Worm (Caenorhabditis elegans): Measurements from ENCODE around the gene F52B11.2.

DNA sequence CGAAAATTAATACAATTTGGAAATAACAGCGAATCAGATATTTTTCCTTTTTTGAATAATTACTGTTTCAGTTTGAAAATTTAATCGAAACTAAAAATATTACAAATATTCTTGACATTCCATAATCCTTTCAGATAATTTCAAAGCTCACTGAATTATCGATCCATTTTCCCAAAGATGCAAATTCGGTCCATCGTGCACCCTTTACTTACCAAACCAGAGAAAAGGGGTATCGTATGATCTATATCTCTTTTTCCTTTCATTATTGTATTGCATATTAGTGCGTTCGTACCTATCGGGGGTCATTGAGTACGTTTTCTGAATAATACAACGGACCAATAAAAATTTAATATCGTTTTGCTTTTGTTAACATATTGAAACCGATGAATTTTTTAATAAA is 21.4 kb downstream of the F52B11.2 start:
- TF ChIP-seq aly-2 (tag; optimal IDR thresholded peaks at IDR 0.05) = no peak
- TF ChIP-seq pqm-1 (tag; optimal IDR thresholded peaks at IDR 0.05) = no peak
- no peak for TF ChIP-seq nhr-11 (tag; optimal IDR thresholded peaks at IDR 0.05)
- TF ChIP-seq ama-1 (optimal IDR thresholded peaks at IDR 0.05) = no peak
- TF ChIP-seq lin-15B (tag; optimal IDR thresholded peaks at IDR 0.05) = no peak
- no peak for TF ChIP-seq ceh-28 (tag; optimal IDR thresholded peaks at IDR 0.05)
- TF ChIP-seq nhr-23 (tag; optimal IDR thresholded peaks at IDR 0.05) = no peak
- no peak for TF ChIP-seq jun-1 (tag; optimal IDR thresholded peaks at IDR 0.05)
- no peak for TF ChIP-seq nhr-77 (tag; optimal IDR thresholded peaks at IDR 0.05)

All from whole organism, L3 larva.